Worm (Caenorhabditis elegans) whole organism, midembryonic: Measurements from ENCODE around the gene sec-6.

Source experiments
- T22C8.4 ChIP-seq: fragments of 200-800 bp; sonication (Bioruptor generic); IDR thresholded peaks from 2 replicates; pipeline ENCODE4 v1.3.6; 2022; ENCODE audit warnings: missing genetic modification characterization, missing compliant biosample characterization
- flt-1 ChIP-seq: fragments of 200-800 bp; sonication (Bioruptor generic); IDR thresholded peaks from 2 replicates; pipeline ENCODE4 v1.3.6; 2022; ENCODE audit warnings: missing genetic modification characterization, missing compliant biosample characterization
- ref-1 ChIP-seq: fragments of 200-800 bp; sonication (Bioruptor generic); conservative IDR thresholded peaks from 2 replicates; pipeline ENCODE4 v1.3.6; 2022; ENCODE audit warnings: missing genetic modification reagents, missing genetic modification characterization, missing compliant biosample characterization

- 0 out of 2 replicates have a peak, but pooled peaks have one; percentile 36 for TF ChIP-seq flt-1 (GFP tag; lab: Robert Waterston, UW)
- TF ChIP-seq ref-1 (GFP tag; lab: Robert Waterston, UW), result no peak
- no peak for TF ChIP-seq T22C8.4 (GFP tag; lab: Robert Waterston, UW)
These were observed 59.0 kb downstream of the sec-6 start for ce11 chrII:5418317-5418716.
